Fruit fly (Drosophila melanogaster) whole organism, prepupa: Measurements from ENCODE around the gene cue.

ENCODE experiments used
- Blimp-1 ChIP-seq: fragments of 200-800 bp; sonication (Bioruptor generic); optimal IDR thresholded peaks from 3 replicates; lab custom pipeline; 2017; ENCODE audit warnings: missing biosample characterization, missing genetic modification characterization, mild to moderate bottlenecking, moderate library complexity, missing genetic modification reagents
- CG10631 ChIP-seq: fragments of 200-800 bp; sonication (Bioruptor generic); optimal IDR thresholded peaks from 2 replicates; lab custom pipeline; 2016; ENCODE audit warnings: missing biosample characterization, missing genetic modification characterization
- CG11294 ChIP-seq: fragments of 200-800 bp; sonication (Bioruptor generic); IDR thresholded peaks from 2 replicates; pipeline ENCODE4 v1.3.6; 2022; ENCODE audit warnings: missing biosample characterization, missing genetic modification characterization
- CG11902 ChIP-seq: fragments of 200-800 bp; sonication (Bioruptor generic); optimal IDR thresholded peaks from 3 replicates; lab custom pipeline; 2016; ENCODE audit warnings: missing biosample characterization, missing genetic modification characterization
- CG15336 ChIP-seq: fragments of 200-800 bp; sonication (Bioruptor generic); IDR thresholded peaks from 2 replicates; pipeline ENCODE4 v1.3.6; 2022; ENCODE audit warnings: missing biosample characterization, missing genetic modification characterization
- CG1621 ChIP-seq: fragments of 200-800 bp; sonication (Bioruptor generic); optimal IDR thresholded peaks from 3 replicates; lab custom pipeline; 2018; ENCODE audit warnings: missing biosample characterization, mild to moderate bottlenecking, missing genetic modification characterization
- CG16779 ChIP-seq: fragments of 200-800 bp; sonication (Bioruptor generic); optimal IDR thresholded peaks from 3 replicates; lab custom pipeline; 2017; ENCODE audit warnings: missing biosample characterization, mild to moderate bottlenecking, missing genetic modification characterization
- CG3032 ChIP-seq: fragments of 200-800 bp; optimal IDR thresholded peaks from 2 replicates; lab custom pipeline; 2019; ENCODE audit warnings: missing biosample characterization, mild to moderate bottlenecking, missing genetic modification characterization, moderate library complexity
- CG31627 ChIP-seq: fragments of 200-800 bp; sonication (Bioruptor generic); optimal IDR thresholded peaks from 3 replicates; lab custom pipeline; 2016; ENCODE audit warnings: missing biosample characterization, missing genetic modification characterization
- CG32006 ChIP-seq: fragments of 200-800 bp; sonication (Bioruptor generic); optimal IDR thresholded peaks from 3 replicates; lab custom pipeline; 2017; ENCODE audit warnings: missing biosample characterization, mild to moderate bottlenecking, missing genetic modification characterization
- CG4318 ChIP-seq: fragments of 200-800 bp; sonication (Bioruptor generic); optimal IDR thresholded peaks from 3 replicates; lab custom pipeline; 2017; ENCODE audit warnings: missing biosample characterization, mild to moderate bottlenecking, missing genetic modification characterization
- CG6163 ChIP-seq: fragments of 200-800 bp; sonication (Bioruptor generic); IDR thresholded peaks from 3 replicates; pipeline ENCODE4 v1.3.6; 2022; ENCODE audit warnings: missing biosample characterization, missing genetic modification characterization
- CG6276 ChIP-seq: fragments of 200-800 bp; sonication (Bioruptor generic); optimal IDR thresholded peaks from 2 replicates; lab custom pipeline; 2017; ENCODE audit warnings: missing biosample characterization, mild to moderate bottlenecking, missing genetic modification characterization
- CG9139 ChIP-seq: fragments of 200-800 bp; sonication (Bioruptor generic); optimal IDR thresholded peaks from 3 replicates; lab custom pipeline; 2017; ENCODE audit warnings: missing biosample characterization, mild to moderate bottlenecking, missing genetic modification characterization
- Eip75B ChIP-seq: fragments of 200-800 bp; sonication (Bioruptor generic); optimal IDR thresholded peaks from 3 replicates; lab custom pipeline; 2016; ENCODE audit warnings: missing biosample characterization, missing genetic modification characterization
- Eip93F ChIP-seq: fragments of 200-800 bp; sonication (Bioruptor generic); optimal IDR thresholded peaks from 2 replicates; lab custom pipeline; 2016; ENCODE audit warnings: missing biosample characterization, mild to moderate bottlenecking, missing genetic modification characterization
- Ets21C ChIP-seq: fragments of 200-800 bp; sonication (Bioruptor generic); optimal IDR thresholded peaks from 3 replicates; lab custom pipeline; 2016; ENCODE audit warnings: missing biosample characterization, missing genetic modification characterization
- Ets96B ChIP-seq: fragments of 200-800 bp; optimal IDR thresholded peaks from 2 replicates; lab custom pipeline; 2019; ENCODE audit warnings: missing biosample characterization, mild to moderate bottlenecking, missing genetic modification characterization, moderate library complexity
- Gug ChIP-seq: fragments of 200-800 bp; sonication (Bioruptor generic); IDR thresholded peaks from 2 replicates; pipeline ENCODE4 v1.3.6; 2022; ENCODE audit warnings: missing biosample characterization, missing genetic modification characterization
- Hr4 ChIP-seq: fragments of 200-800 bp; sonication (Bioruptor generic); optimal IDR thresholded peaks from 3 replicates; lab custom pipeline; 2016; ENCODE audit warnings: missing biosample characterization, missing genetic modification characterization
- Sox102F ChIP-seq: fragments of 200-800 bp; sonication (Bioruptor generic); optimal IDR thresholded peaks from 2 replicates; lab custom pipeline; 2016; ENCODE audit warnings: missing biosample characterization, mild to moderate bottlenecking, missing genetic modification characterization
- Sox14 ChIP-seq: fragments of 200-800 bp; sonication (Bioruptor generic); optimal IDR thresholded peaks from 3 replicates; lab custom pipeline; 2016; ENCODE audit warnings: missing biosample characterization, missing genetic modification characterization
- eg ChIP-seq: fragments of 200-800 bp; sonication (Bioruptor generic); IDR thresholded peaks from 3 replicates; pipeline ENCODE4 v1.3.6; 2022; ENCODE audit warnings: missing biosample characterization, missing genetic modification characterization
- esn ChIP-seq: fragments of 200-800 bp; sonication (Bioruptor generic); optimal IDR thresholded peaks from 2 replicates; lab custom pipeline; 2016; ENCODE audit warnings: missing biosample characterization, mild to moderate bottlenecking, missing genetic modification characterization, moderate library complexity
- fd59A ChIP-seq: fragments of 200-800 bp; sonication (Bioruptor generic); optimal IDR thresholded peaks from 2 replicates; lab custom pipeline; 2017; ENCODE audit warnings: missing biosample characterization, mild to moderate bottlenecking, missing genetic modification characterization, missing genetic modification reagents
- fd85E ChIP-seq: fragments of 200-800 bp; sonication (Bioruptor generic); optimal IDR thresholded peaks from 3 replicates; lab custom pipeline; 2016; ENCODE audit warnings: missing biosample characterization, missing genetic modification characterization
- fkh ChIP-seq: fragments of 200-800 bp; sonication (Bioruptor generic); optimal IDR thresholded peaks from 3 replicates; lab custom pipeline; 2017; ENCODE audit warnings: missing biosample characterization, mild to moderate bottlenecking, missing genetic modification characterization, moderate library complexity
- lz ChIP-seq: fragments of 200-800 bp; sonication (Bioruptor generic); optimal IDR thresholded peaks from 3 replicates; lab custom pipeline; 2016; ENCODE audit warnings: missing biosample characterization, missing genetic modification characterization
- pdm3 ChIP-seq: fragments of 200-800 bp; sonication (Bioruptor generic); optimal IDR thresholded peaks from 3 replicates; lab custom pipeline; 2016; ENCODE audit warnings: missing biosample characterization, missing genetic modification characterization
- salr ChIP-seq, 2 experiments: fragments of 200-800 bp; sonication (Bioruptor generic); optimal IDR thresholded peaks; 3 replicates each; lab custom pipeline; 2016 to 2018; ENCODE audit warnings: missing biosample characterization in 2 of 2, missing genetic modification characterization in 2 of 2, mild to moderate bottlenecking in 1 of 2
- spab ChIP-seq: fragments of 200-800 bp; sonication (Bioruptor generic); optimal IDR thresholded peaks from 2 replicates; lab custom pipeline; 2017; ENCODE audit warnings: missing biosample characterization, mild to moderate bottlenecking, missing genetic modification characterization, missing genetic modification reagents
- svp ChIP-seq: fragments of 200-800 bp; sonication (Bioruptor generic); peaks from one replicate; lab custom pipeline; 2016; ENCODE audit warnings: missing biosample characterization, missing genetic modification characterization
- topi ChIP-seq: fragments of 200-800 bp; sonication (Bioruptor generic); optimal IDR thresholded peaks from 3 replicates; lab custom pipeline; 2016; ENCODE audit warnings: missing biosample characterization, missing genetic modification characterization

Gene cue

dm6 chr3L:1558178-1558788 is 41.2 kb upstream of the cue start, which contains the start of the genes Pex10 and CG12099 (continued):
- peak; percentile 81 for TF ChIP-seq eg (GFP tag; lab: Robert Waterston, UW)
- TF ChIP-seq CG11902 (GFP tag; lab: Kevin White, UChicago), result peak; percentile 79
- no peak for TF ChIP-seq fkh (GFP tag; lab: Kevin White, UChicago)
- peak; percentile 75 for TF ChIP-seq CG11294 (GFP tag; lab: Robert Waterston, UW)
- peak; percentile 86 for TF ChIP-seq CG3032 (tag; lab: Kevin White, UChicago)
- TF ChIP-seq CG31627 (GFP tag; lab: Kevin White, UChicago), result peak; percentile 83
- peak; percentile 87 for TF ChIP-seq Gug
- TF ChIP-seq Sox14 (GFP tag; lab: Kevin White, UChicago), result peak; percentile 80
- TF ChIP-seq pdm3 (GFP tag; lab: Kevin White, UChicago), result no peak
- peak; percentile 69 for TF ChIP-seq Ets21C (GFP tag; lab: Kevin White, UChicago)
- peak; percentile 39 for TF ChIP-seq CG9139 (GFP tag; lab: Kevin White, UChicago)
- TF ChIP-seq CG10631 (GFP tag; lab: Kevin White, UChicago), result peak; percentile 94
- TF ChIP-seq fd59A (GFP tag; lab: Kevin White, UChicago), result peak; percentile 67
- TF ChIP-seq CG32006 (GFP tag; lab: Kevin White, UChicago), result peak; percentile 83
- peak; percentile 18 for TF ChIP-seq CG6276 (GFP tag; lab: Kevin White, UChicago)
- peak; percentile 42 for TF ChIP-seq CG16779 (tag; lab: Kevin White, UChicago)
- peak; percentile 68 for TF ChIP-seq CG4318 (GFP tag; lab: Kevin White, UChicago)
- peak; percentile 83 for TF ChIP-seq lz (GFP tag; lab: Kevin White, UChicago)
- peak; percentile 82 for TF ChIP-seq Sox102F (GFP tag; lab: Kevin White, UChicago)

DNA sequence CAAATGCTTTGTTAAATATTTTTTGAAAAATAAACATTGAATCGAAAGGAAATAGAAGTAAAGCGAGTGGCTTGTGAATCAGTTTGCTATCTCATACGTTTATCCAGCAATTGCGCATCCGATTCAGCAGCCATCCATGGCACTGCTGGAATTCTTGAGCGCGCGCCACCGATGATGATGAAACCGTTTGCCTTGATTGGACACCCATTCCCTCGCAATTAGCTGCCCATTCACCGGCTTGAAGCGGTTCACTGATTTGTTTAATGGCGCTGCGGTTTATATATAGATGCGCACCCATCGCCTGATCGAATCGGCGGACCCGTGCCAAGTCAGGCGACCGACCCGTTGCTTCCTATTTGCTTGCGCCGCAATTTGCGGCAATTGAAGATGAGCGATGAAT is 36.1 kb upstream of the cue start, which contains the start of gene Pcyt2:
Gene Pcyt2 (plus strand): TSS at position 301 of the 400 bp plus-strand sequence.
- TF ChIP-seq esn, result no peak
- no peak for TF ChIP-seq spab (GFP tag; lab: Kevin White, UChicago)
- no peak for TF ChIP-seq topi
- TF ChIP-seq Hr4 (GFP tag; lab: Kevin White, UChicago), result no peak
- no peak for TF ChIP-seq lz (GFP tag; lab: Kevin White, UChicago)
- TF ChIP-seq CG1621, result no peak
- TF ChIP-seq Gug, result no peak
- no peak for TF ChIP-seq Sox102F (GFP tag; lab: Kevin White, UChicago)

dm6 chr3L:1550914-1551313 is 33.8 kb upstream of the cue start:
- no peak for TF ChIP-seq fd85E (GFP tag; lab: Kevin White, UChicago)
- no peak for TF ChIP-seq salr (GFP tag; optimal IDR thresholded peaks at IDR 0.05; lab: Kevin White, UChicago)
- peak; percentile 65 for TF ChIP-seq svp (GFP tag; lab: Kevin White, UChicago)
- no peak for TF ChIP-seq Blimp-1 (GFP tag; lab: Kevin White, UChicago)
- TF ChIP-seq Ets96B (tag; lab: Kevin White, UChicago), result no peak
- TF ChIP-seq Eip75B (GFP tag; lab: Kevin White, UChicago), result no peak
- TF ChIP-seq CG16779 (tag; lab: Kevin White, UChicago), result no peak

- no peak for TF ChIP-seq CG9139 (GFP tag; lab: Kevin White, UChicago)
- no peak for TF ChIP-seq eg (GFP tag; lab: Robert Waterston, UW)
- TF ChIP-seq CG15336 (GFP tag; lab: Robert Waterston, UW), result no peak
- no peak for TF ChIP-seq CG31627 (GFP tag; lab: Kevin White, UChicago)
- no peak for TF ChIP-seq CG11902 (GFP tag; lab: Kevin White, UChicago)
- peak; percentile 33; the same call in 1 of the 3 replicates for TF ChIP-seq CG6163 (GFP tag; lab: Robert Waterston, UW)
- TF ChIP-seq svp (GFP tag; lab: Kevin White, UChicago), result peak; percentile 26
- no peak for TF ChIP-seq Eip93F (GFP tag; lab: Kevin White, UChicago)
- TF ChIP-seq pdm3 (GFP tag; lab: Kevin White, UChicago), result no peak
These were observed 32.6 kb upstream of the cue start for dm6 chr3L:1549634-1550071.
